Worm (Caenorhabditis elegans) whole organism, L2 larva: ENCODE measurements around the gene Y6D1A.2.

Experiments used
- C34F6.9 ChIP-seq: fragments of 150-350 bp; optimal IDR thresholded peaks from 2 replicates; lab custom pipeline; 2014; ENCODE audit warnings: missing biosample characterization, missing genetic modification characterization
- F13H6.1 ChIP-seq: sonication (generic microtip); optimal IDR thresholded peaks from 2 replicates; lab custom pipeline; 2016; ENCODE audit warnings: missing genetic modification characterization, missing compliant biosample characterization
- R02D3.7 ChIP-seq: fragments of 150-350 bp; optimal IDR thresholded peaks from 2 replicates; lab custom pipeline; 2014; ENCODE audit warnings: missing biosample characterization, missing genetic modification characterization
- ZK546.5 ChIP-seq: sonication (generic microtip); optimal IDR thresholded peaks from 2 replicates; lab custom pipeline; 2017; ENCODE audit warnings: missing biosample characterization, missing genetic modification characterization
- alr-1 ChIP-seq: fragments of 150-350 bp; optimal IDR thresholded peaks from 2 replicates; lab custom pipeline; 2014; ENCODE audit warnings: missing biosample characterization, missing genetic modification characterization
- aly-2 ChIP-seq: fragments of 150-350 bp; optimal IDR thresholded peaks from 2 replicates; lab custom pipeline; 2014; ENCODE audit warnings: missing biosample characterization, missing genetic modification characterization
- ama-1 ChIP-seq: fragments of 150-350 bp; optimal IDR thresholded peaks from 2 replicates; lab custom pipeline; 2018; ENCODE audit warnings: inconsistent platforms
- ceh-16 ChIP-seq: fragments of 150-350 bp; optimal IDR thresholded peaks from 2 replicates; lab custom pipeline; 2014; ENCODE audit warnings: missing biosample characterization, missing genetic modification characterization
- ceh-82 ChIP-seq: fragments of 150-350 bp; optimal IDR thresholded peaks from 2 replicates; lab custom pipeline; 2014; ENCODE audit warnings: missing biosample characterization, missing genetic modification characterization
- dmd-4 ChIP-seq: sonication (generic microtip); optimal IDR thresholded peaks from 2 replicates; lab custom pipeline; 2017; ENCODE audit warnings: missing biosample characterization, missing genetic modification characterization
- egl-27 ChIP-seq: sonication (generic microtip); optimal IDR thresholded peaks from 3 replicates; lab custom pipeline; 2017; ENCODE audit warnings: missing biosample characterization, missing genetic modification reagents, missing genetic modification characterization
- elt-1 ChIP-seq: fragments of 150-350 bp; optimal IDR thresholded peaks from 2 replicates; lab custom pipeline; 2014; ENCODE audit warnings: missing biosample characterization, missing genetic modification characterization
- elt-3 ChIP-seq: sonication (generic microtip); optimal IDR thresholded peaks from 2 replicates; lab custom pipeline; 2017; ENCODE audit warnings: missing biosample characterization, missing genetic modification characterization
- lin-11 ChIP-seq: fragments of 150-350 bp; sonication (generic microtip); optimal IDR thresholded peaks from 2 replicates; lab custom pipeline; 2014; ENCODE audit warnings: missing biosample characterization, missing genetic modification characterization, inconsistent platforms, mixed read lengths
- lin-39 ChIP-seq: fragments of 150-350 bp; optimal IDR thresholded peaks from 2 replicates; lab custom pipeline; 2014; ENCODE audit warnings: missing biosample characterization, missing genetic modification reagents, missing genetic modification characterization
- lsy-2 ChIP-seq, 2 experiments: fragments of 150-350 bp in 1 of 2; sonication (generic microtip) in 1 of 2; optimal IDR thresholded peaks; 2 replicates each; lab custom pipeline; 2014 to 2017; ENCODE audit warnings: missing biosample characterization in 2 of 2, missing genetic modification characterization in 2 of 2
- mab-5 ChIP-seq: fragments of 150-350 bp; optimal IDR thresholded peaks from 2 replicates; lab custom pipeline; 2014; ENCODE audit warnings: missing biosample characterization, missing genetic modification characterization
- mbf-1 ChIP-seq: sonication (generic microtip); optimal IDR thresholded peaks from 2 replicates; lab custom pipeline; 2017; ENCODE audit warnings: missing biosample characterization, missing genetic modification characterization
- mdl-1 ChIP-seq, 2 experiments: fragments of 150-350 bp in 1 of 2; sonication (generic microtip) in 1 of 2; optimal IDR thresholded peaks; 2 replicates each; lab custom pipeline; 2017; ENCODE audit warnings: missing biosample characterization in 2 of 2, missing genetic modification characterization in 2 of 2
- nhr-12 ChIP-seq: fragments of 150-350 bp; optimal IDR thresholded peaks from 2 replicates; lab custom pipeline; 2014; ENCODE audit warnings: missing biosample characterization, missing genetic modification characterization
- nhr-129 ChIP-seq: fragments of 150-350 bp; optimal IDR thresholded peaks from 2 replicates; lab custom pipeline; 2014; ENCODE audit warnings: missing biosample characterization, missing genetic modification characterization
- nhr-21 ChIP-seq: fragments of 150-350 bp; optimal IDR thresholded peaks from 2 replicates; lab custom pipeline; 2014; ENCODE audit warnings: missing biosample characterization, missing genetic modification characterization
- nhr-23 ChIP-seq: fragments of 150-350 bp; optimal IDR thresholded peaks from 2 replicates; lab custom pipeline; 2014; ENCODE audit warnings: missing biosample characterization, missing genetic modification reagents, missing genetic modification characterization
- nhr-237 ChIP-seq: fragments of 150-350 bp; optimal IDR thresholded peaks from 2 replicates; lab custom pipeline; 2014; ENCODE audit warnings: missing biosample characterization, missing genetic modification characterization
- nhr-25 ChIP-seq: fragments of 150-350 bp; sonication (generic microtip); optimal IDR thresholded peaks from 3 replicates; lab custom pipeline; 2014; ENCODE audit warnings: missing biosample characterization, missing genetic modification characterization
- nhr-6 ChIP-seq: fragments of 150-350 bp; optimal IDR thresholded peaks from 2 replicates; lab custom pipeline; 2014; ENCODE audit warnings: missing biosample characterization, missing genetic modification characterization
- peb-1 ChIP-seq: fragments of 150-350 bp; optimal IDR thresholded peaks from 2 replicates; lab custom pipeline; 2014; ENCODE audit warnings: missing biosample characterization, missing genetic modification characterization
- sma-9 ChIP-seq, 2 experiments: fragments of 150-350 bp in 1 of 2; sonication (generic microtip) in 1 of 2; optimal IDR thresholded peaks; 2 replicates each; lab custom pipeline; 2014 to 2016; ENCODE audit warnings: missing genetic modification characterization in 2 of 2, mild to moderate bottlenecking in 1 of 2, missing biosample characterization in 1 of 2, missing compliant biosample characterization in 1 of 2, missing genetic modification reagents in 1 of 2, moderate library complexity in 1 of 2
- unc-39 ChIP-seq: fragments of 150-350 bp; optimal IDR thresholded peaks from 2 replicates; lab custom pipeline; 2014; ENCODE audit warnings: missing biosample characterization, missing genetic modification characterization
- unc-55 ChIP-seq: fragments of 150-350 bp; sonication (generic microtip); optimal IDR thresholded peaks from 3 replicates; lab custom pipeline; 2014; ENCODE audit warnings: missing biosample characterization, missing genetic modification reagents, missing genetic modification characterization
- unc-62 ChIP-seq: fragments of 150-350 bp; optimal IDR thresholded peaks from 2 replicates; lab custom pipeline; 2014; ENCODE audit warnings: missing biosample characterization, missing genetic modification reagents, missing genetic modification characterization
- zag-1 ChIP-seq: fragments of 150-350 bp; optimal IDR thresholded peaks from 2 replicates; lab custom pipeline; 2014; ENCODE audit warnings: missing biosample characterization, missing genetic modification characterization
- ztf-1 ChIP-seq: fragments of 200-800 bp; sonication (Bioruptor generic); conservative IDR thresholded peaks from 2 replicates; pipeline ENCODE4 v1.3.6; 2022; ENCODE audit warnings: missing genetic modification characterization, missing compliant biosample characterization
- ztf-4 ChIP-seq: fragments of 150-350 bp; optimal IDR thresholded peaks from 2 replicates; lab custom pipeline; 2014; ENCODE audit warnings: missing biosample characterization, missing genetic modification characterization

Y6D1A.2 gene

ce11 chrII:11819824-11820223 is at the start of gene Y6D1A.2:
Gene Y6D1A.2 (minus strand): TSS chrII:11819924.
- no peak for TF ChIP-seq elt-3 (tag; lab: Kevin White, UChicago)
- no peak for TF ChIP-seq nhr-129 (tag; lab: Kevin White, UChicago)
- TF ChIP-seq ceh-82 (tag; lab: Kevin White, UChicago), result no peak
- no peak for TF ChIP-seq ztf-1 (GFP tag; lab: Robert Waterston, UW)
- TF ChIP-seq mdl-1 (tag; optimal IDR thresholded peaks at IDR 0.05; lab: Kevin White, UChicago), result no peak
- TF ChIP-seq dmd-4 (tag; lab: Kevin White, UChicago), result no peak
- TF ChIP-seq ceh-16 (tag; lab: Kevin White, UChicago), result no peak
- TF ChIP-seq zag-1 (tag; lab: Kevin White, UChicago), result no peak
- no peak for TF ChIP-seq sma-9 (GFP tag; optimal IDR thresholded peaks at IDR 0.05; lab: Kevin White, UChicago)
- no peak for TF ChIP-seq sma-9 (tag; optimal IDR thresholded peaks at IDR 0.05; lab: Kevin White, UChicago)
- TF ChIP-seq F13H6.1 (tag; lab: Kevin White, UChicago), result no peak
- TF ChIP-seq peb-1 (tag; lab: Kevin White, UChicago), result no peak
- TF ChIP-seq lsy-2 (tag; optimal IDR thresholded peaks at IDR 0.05; lab: Kevin White, UChicago), result no peak
- TF ChIP-seq lin-11 (tag; lab: Kevin White, UChicago), result no peak
- no peak for TF ChIP-seq mab-5 (tag; lab: Kevin White, UChicago)
- TF ChIP-seq unc-55, result no peak
- no peak for TF ChIP-seq aly-2 (tag; lab: Kevin White, UChicago)
- no peak for TF ChIP-seq elt-1
- no peak for TF ChIP-seq mbf-1 (tag; lab: Kevin White, UChicago)
- no peak for TF ChIP-seq unc-62 (GFP tag; lab: Kevin White, UChicago)

DNA sequence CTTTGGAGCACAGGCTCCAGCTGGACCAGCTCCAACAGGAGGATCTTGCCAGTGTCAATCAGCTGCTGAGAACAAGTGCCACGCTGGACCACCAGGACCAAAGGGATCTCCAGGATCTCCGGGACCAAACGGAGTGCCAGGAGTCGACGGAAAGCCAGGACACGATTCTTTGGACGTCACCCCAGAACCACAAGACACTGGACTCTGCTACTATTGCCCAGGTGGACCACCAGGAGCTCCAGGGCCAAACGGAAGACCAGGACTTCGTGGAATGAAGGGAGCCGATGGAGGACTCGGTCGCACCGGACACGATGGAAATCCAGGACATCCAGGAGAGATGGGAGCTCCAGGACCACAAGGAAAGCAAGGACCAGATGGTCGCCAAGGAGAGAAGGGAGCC is 49.2 kb upstream of the Y6D1A.2 start:
- TF ChIP-seq nhr-23 (tag; lab: Kevin White, UChicago) (no peak), lin-11 (tag; lab: Kevin White, UChicago) (no peak), nhr-25 (tag; lab: Kevin White, UChicago) (no peak), nhr-129 (tag; lab: Kevin White, UChicago) (no peak), unc-39 (no peak), alr-1 (tag; lab: Kevin White, UChicago) (no peak), C34F6.9 (tag; lab: Kevin White, UChicago) (no peak), mbf-1 (tag; lab: Kevin White, UChicago) (no peak), dmd-4 (tag; lab: Kevin White, UChicago) (no peak), ceh-82 (tag; lab: Kevin White, UChicago) (no peak), egl-27 (tag; lab: Kevin White, UChicago) (no peak)
- TF ChIP-seq, all 48 proteins: peak for 0

- TF ChIP-seq aly-2 (tag; lab: Kevin White, UChicago) (no peak), elt-3 (tag; lab: Kevin White, UChicago) (no peak), nhr-21 (tag; lab: Kevin White, UChicago) (no peak), dmd-4 (tag; lab: Kevin White, UChicago) (no peak), ztf-4 (tag; lab: Kevin White, UChicago) (no peak), nhr-237 (no peak), sma-9 (GFP tag; optimal IDR thresholded peaks at IDR 0.05; lab: Kevin White, UChicago) (no peak), sma-9 (tag; optimal IDR thresholded peaks at IDR 0.05; lab: Kevin White, UChicago) (no peak), ama-1 (no peak), lsy-2 (tag; optimal IDR thresholded peaks at IDR 0.05; lab: Kevin White, UChicago) (no peak), nhr-25 (tag; lab: Kevin White, UChicago) (no peak)
Observed at ce11 chrII:11868234-11868633, 48.5 kb upstream of the Y6D1A.2 start, which contains the start of gene col-84. Gene col-84 (plus strand): TSS chrII:11868534.

- no peak for TF ChIP-seq nhr-23 (tag; lab: Kevin White, UChicago)
- no peak for TF ChIP-seq ZK546.5
- no peak for TF ChIP-seq peb-1 (tag; lab: Kevin White, UChicago)
- TF ChIP-seq elt-3 (tag; lab: Kevin White, UChicago), result no peak
- TF ChIP-seq alr-1 (tag; lab: Kevin White, UChicago), result no peak
- no peak for TF ChIP-seq lin-11 (tag; lab: Kevin White, UChicago)
Observed at ce11 chrII:11865644-11866043, 45.9 kb upstream of the Y6D1A.2 start, which contains the start of gene K12D12.4. Gene K12D12.4 (minus strand): TSS chrII:11865744.

ce11 chrII:11860623-11861079 is 40.9 kb upstream of the Y6D1A.2 start, which contains the start of gene K12D12.5:
Gene K12D12.5 (plus strand): TSS chrII:11861029.
- TF ChIP-seq nhr-6 (tag; lab: Kevin White, UChicago), result no peak
- TF ChIP-seq ztf-4 (tag; lab: Kevin White, UChicago), result no peak
- TF ChIP-seq nhr-12, result no peak
- no peak for TF ChIP-seq R02D3.7 (tag; lab: Kevin White, UChicago)
- no peak for TF ChIP-seq lin-39 (tag; lab: Kevin White, UChicago)
- no peak for TF ChIP-seq ZK546.5
- TF ChIP-seq egl-27 (tag; lab: Kevin White, UChicago), result no peak
- no peak for TF ChIP-seq elt-3 (tag; lab: Kevin White, UChicago)
- no peak for TF ChIP-seq nhr-21 (tag; lab: Kevin White, UChicago)
- TF ChIP-seq nhr-23 (tag; lab: Kevin White, UChicago), result no peak
